Worm (Caenorhabditis elegans): Measurements from ENCODE around the gene C44H9.4.

- no peak for TF ChIP-seq ama-1 (optimal IDR thresholded peaks at IDR 0.05)
- TF ChIP-seq pes-1 (GFP tag; IDR thresholded peaks at IDR 0.05) = no peak
- no peak for TF ChIP-seq ets-7 (tag; optimal IDR thresholded peaks at IDR 0.05)
- no peak for TF ChIP-seq B0310.2 (tag; optimal IDR thresholded peaks at IDR 0.05)
These were observed 9.8 kb downstream of the C44H9.4 start, which contains the start of gene C44H9.6 for ce11 chrV:12845247-12845646.
